Fruit fly (Drosophila melanogaster) whole organism: Measurements from ENCODE around the gene Trf2.

Experiments used
- CG8478 ChIP-seq: fragments of >200 bp; optimal IDR thresholded peaks from 2 replicates; lab custom pipeline; 2018; ENCODE audit warnings: inconsistent platforms
- Dll ChIP-seq: fragments of >200 bp; optimal IDR thresholded peaks from 2 replicates; lab custom pipeline; 2017
- EcR ChIP-seq, 2 experiments: fragments of >200 bp; optimal IDR thresholded peaks; 2 replicates each; lab custom pipeline; 2017; ENCODE audit warnings: missing biosample characterization in 2 of 2, missing genetic modification characterization in 2 of 2, missing genetic modification reagents in 2 of 2
- pan ChIP-seq: fragments of >200 bp; optimal IDR thresholded peaks from 2 replicates; lab custom pipeline; 2017
- psq ChIP-seq: fragments of >200 bp; optimal IDR thresholded peaks from 2 replicates; lab custom pipeline; 2017
- usp ChIP-seq: fragments of >200 bp; optimal IDR thresholded peaks from 2 replicates; lab custom pipeline; 2017; ENCODE audit warnings: missing biosample characterization, missing genetic modification characterization, mixed read lengths

dm6 chrX:8366329-8366728 is 42.7 kb upstream of the Trf2 start:
- no peak for TF ChIP-seq psq
- no peak for TF ChIP-seq CG8478 (lab: Kevin White, UChicago)
- no peak for TF ChIP-seq EcR (GFP tag; optimal IDR thresholded peaks at IDR 0.05; lab: Kevin White, UChicago)
- TF ChIP-seq pan (lab: Kevin White, UChicago) = no peak
- no peak for TF ChIP-seq Dll
- TF ChIP-seq usp = no peak
